Worm (Caenorhabditis elegans): ENCODE results near the gene aak-1.

The aak-1 gene

ce11 chrIII:8784500-8784899 lies 23.6 kb upstream of the aak-1 start:
- no peak for TF ChIP-seq mbf-1 (tag; optimal IDR thresholded peaks at IDR 0.05)
- TF ChIP-seq C34F6.9 (tag; optimal IDR thresholded peaks at IDR 0.05), result peak; percentile 32
- no peak for TF ChIP-seq sma-9 (GFP tag; optimal IDR thresholded peaks at IDR 0.05)
- no peak for TF ChIP-seq sma-9 (tag; optimal IDR thresholded peaks at IDR 0.05)
- TF ChIP-seq skn-1 (tag; optimal IDR thresholded peaks at IDR 0.05), result no peak
- no peak for TF ChIP-seq sma-3 (GFP tag; optimal IDR thresholded peaks at IDR 0.05)
- TF ChIP-seq zag-1 (tag; optimal IDR thresholded peaks at IDR 0.05), result no peak
- TF ChIP-seq fos-1 (tag; optimal IDR thresholded peaks at IDR 0.05), result no peak
- no peak for TF ChIP-seq nhr-25 (tag; optimal IDR thresholded peaks at IDR 0.05)
- TF ChIP-seq Y55F3AM.14 (GFP tag; optimal IDR thresholded peaks at IDR 0.05), result no peak
- TF ChIP-seq alr-1 (tag; optimal IDR thresholded peaks at IDR 0.05), result no peak
- no peak for TF ChIP-seq nhr-237 (tag; optimal IDR thresholded peaks at IDR 0.05)
- TF ChIP-seq nhr-11 (tag; optimal IDR thresholded peaks at IDR 0.05), result no peak
- TF ChIP-seq unc-55 (GFP tag; optimal IDR thresholded peaks at IDR 0.05), result peak; percentile 49

- TF ChIP-seq fos-1 (tag; optimal IDR thresholded peaks at IDR 0.05), result peak; percentile 60
- peak; percentile 51 for TF ChIP-seq nhr-25 (tag; optimal IDR thresholded peaks at IDR 0.05)
- TF ChIP-seq sem-4 (tag; optimal IDR thresholded peaks at IDR 0.05), result no peak
- no peak for TF ChIP-seq ceh-16 (tag; optimal IDR thresholded peaks at IDR 0.05)
- TF ChIP-seq nhr-129 (tag; optimal IDR thresholded peaks at IDR 0.05), result peak; percentile 47
- peak; percentile 7 for TF ChIP-seq skn-1 (tag; optimal IDR thresholded peaks at IDR 0.05)
- TF ChIP-seq F13H6.1 (tag; optimal IDR thresholded peaks at IDR 0.05), result peak; percentile 10
- TF ChIP-seq sma-9 (GFP tag; optimal IDR thresholded peaks at IDR 0.05), result peak; percentile 67
- no peak for TF ChIP-seq sma-9 (tag; optimal IDR thresholded peaks at IDR 0.05)
- TF ChIP-seq crh-2 (tag; optimal IDR thresholded peaks at IDR 0.05), result peak; percentile 67
- no peak for TF ChIP-seq mdl-1 (tag; optimal IDR thresholded peaks at IDR 0.05)
- TF ChIP-seq lsy-2 (tag; optimal IDR thresholded peaks at IDR 0.05), result peak in 1 of 2 experiments; percentile 4
These were observed 21.9 kb upstream of the aak-1 start for ce11 chrIII:8782744-8783143.

ce11 chrIII:8782080-8782479 lies 21.2 kb upstream of the aak-1 start:
- TF ChIP-seq egl-27 (tag; optimal IDR thresholded peaks at IDR 0.05), result no peak
- peak; percentile 38 for TF ChIP-seq F13H6.1 (tag; optimal IDR thresholded peaks at IDR 0.05)
- no peak for TF ChIP-seq nhr-237 (tag; optimal IDR thresholded peaks at IDR 0.05)
- TF ChIP-seq lin-11 (tag; optimal IDR thresholded peaks at IDR 0.05), result no peak
- no peak for TF ChIP-seq sma-3 (GFP tag; optimal IDR thresholded peaks at IDR 0.05)
- TF ChIP-seq zag-1 (tag; optimal IDR thresholded peaks at IDR 0.05), result no peak
- no peak for TF ChIP-seq nhr-12 (tag; optimal IDR thresholded peaks at IDR 0.05)
- TF ChIP-seq gmeb-1 (tag; optimal IDR thresholded peaks at IDR 0.05), result no peak
- TF ChIP-seq ztf-1 (GFP tag; conservative IDR thresholded peaks at IDR 0.05), result no peak
- TF ChIP-seq snpc-4 (tag; optimal IDR thresholded peaks at IDR 0.05), result no peak
- no peak for TF ChIP-seq aly-2 (tag; optimal IDR thresholded peaks at IDR 0.05)
- TF ChIP-seq nhr-21 (tag; optimal IDR thresholded peaks at IDR 0.05), result no peak
- TF ChIP-seq lsy-2 (tag; optimal IDR thresholded peaks at IDR 0.05), result peak in 1 of 2 experiments; percentile 31
- TF ChIP-seq fos-1 (tag; optimal IDR thresholded peaks at IDR 0.05), result no peak
- peak in 1 of 2 experiments; percentile 15 for TF ChIP-seq mdl-1 (tag; optimal IDR thresholded peaks at IDR 0.05)
- TF ChIP-seq C34F6.9 (tag; optimal IDR thresholded peaks at IDR 0.05), result peak; percentile 22
- TF ChIP-seq unc-55 (GFP tag; optimal IDR thresholded peaks at IDR 0.05), result peak; percentile 9
- no peak for TF ChIP-seq ztf-4 (tag; optimal IDR thresholded peaks at IDR 0.05)
- TF ChIP-seq alr-1 (tag; optimal IDR thresholded peaks at IDR 0.05), result no peak
- no peak for TF ChIP-seq nhr-77 (tag; optimal IDR thresholded peaks at IDR 0.05)
- no peak for TF ChIP-seq dmd-4 (tag; optimal IDR thresholded peaks at IDR 0.05)
- TF ChIP-seq elt-1 (tag; optimal IDR thresholded peaks at IDR 0.05), result no peak
- TF ChIP-seq nhr-6 (tag; optimal IDR thresholded peaks at IDR 0.05), result no peak
- TF ChIP-seq nhr-129 (tag; optimal IDR thresholded peaks at IDR 0.05), result peak; percentile 36

- TF ChIP-seq dmd-4 (tag; optimal IDR thresholded peaks at IDR 0.05), result no peak
- TF ChIP-seq ama-1 (optimal IDR thresholded peaks at IDR 0.05), result no peak
- TF ChIP-seq R02D3.7 (tag; optimal IDR thresholded peaks at IDR 0.05), result no peak
- peak; percentile 91 for TF ChIP-seq sma-3 (GFP tag; optimal IDR thresholded peaks at IDR 0.05)
- no peak for TF ChIP-seq Y55F3AM.14 (GFP tag; optimal IDR thresholded peaks at IDR 0.05)
- no peak for TF ChIP-seq peb-1 (tag; optimal IDR thresholded peaks at IDR 0.05)
- no peak for TF ChIP-seq nhr-237 (tag; optimal IDR thresholded peaks at IDR 0.05)
- peak; percentile 83 for TF ChIP-seq blmp-1 (tag; optimal IDR thresholded peaks at IDR 0.05; ENCODE audit: insufficient read depth)
- no peak for TF ChIP-seq nhr-23 (tag; optimal IDR thresholded peaks at IDR 0.05)
- peak; percentile 95 for TF ChIP-seq nhr-25 (tag; optimal IDR thresholded peaks at IDR 0.05)
- no peak for TF ChIP-seq zag-1 (tag; optimal IDR thresholded peaks at IDR 0.05)
- peak; percentile 73 for TF ChIP-seq sma-9 (GFP tag; optimal IDR thresholded peaks at IDR 0.05)
- no peak for TF ChIP-seq sma-9 (tag; optimal IDR thresholded peaks at IDR 0.05)
- peak; percentile 92 for TF ChIP-seq nhr-21 (tag; optimal IDR thresholded peaks at IDR 0.05)
- peak; percentile 40 for TF ChIP-seq lin-13 (GFP tag; optimal IDR thresholded peaks at IDR 0.05)
- TF ChIP-seq ztf-4 (tag; optimal IDR thresholded peaks at IDR 0.05), result peak; percentile 3
- peak; percentile 79 for TF ChIP-seq fos-1 (tag; optimal IDR thresholded peaks at IDR 0.05)
- no peak for TF ChIP-seq nhr-77 (tag; optimal IDR thresholded peaks at IDR 0.05)
- TF ChIP-seq sem-4 (tag; optimal IDR thresholded peaks at IDR 0.05), result peak; percentile 47
- TF ChIP-seq snpc-4 (tag; optimal IDR thresholded peaks at IDR 0.05), result no peak
- TF ChIP-seq unc-62 (GFP tag; optimal IDR thresholded peaks at IDR 0.05), result no peak
- TF ChIP-seq nhr-11 (tag; optimal IDR thresholded peaks at IDR 0.05), result no peak
- TF ChIP-seq lin-11 (tag; optimal IDR thresholded peaks at IDR 0.05), result no peak
- TF ChIP-seq mdl-1 (tag; optimal IDR thresholded peaks at IDR 0.05), result peak; percentile 43 to 81
- no peak for TF ChIP-seq ceh-82 (tag; optimal IDR thresholded peaks at IDR 0.05)
- peak in 1 of 2 experiments; percentile 62 for TF ChIP-seq lsy-2 (tag; optimal IDR thresholded peaks at IDR 0.05)
- TF ChIP-seq unc-55 (GFP tag; optimal IDR thresholded peaks at IDR 0.05), result peak; percentile 39
- no peak for TF ChIP-seq lin-39 (tag; optimal IDR thresholded peaks at IDR 0.05)
- peak; percentile 29 for TF ChIP-seq F13H6.1 (tag; optimal IDR thresholded peaks at IDR 0.05)
- no peak for TF ChIP-seq elt-3 (tag; optimal IDR thresholded peaks at IDR 0.05)
- peak; percentile 44 for TF ChIP-seq C34F6.9 (tag; optimal IDR thresholded peaks at IDR 0.05)
- TF ChIP-seq ceh-16 (tag; optimal IDR thresholded peaks at IDR 0.05), result no peak
These were observed 19.6 kb upstream of the aak-1 start for ce11 chrIII:8780473-8780872.

All from whole organism, L2 larva.